Worm (Caenorhabditis elegans): ENCODE measurements around the gene F47B8.4.

- TF ChIP-seq unc-62 (GFP tag; optimal IDR thresholded peaks at IDR 0.05): no peak
- TF ChIP-seq ces-1 (GFP tag; optimal IDR thresholded peaks at IDR 0.05): no peak
- TF ChIP-seq unc-39 (tag; optimal IDR thresholded peaks at IDR 0.05): no peak
- TF ChIP-seq ham-2 (GFP tag; optimal IDR thresholded peaks at IDR 0.05): no peak
- TF ChIP-seq lin-13 (tag; optimal IDR thresholded peaks at IDR 0.05): no peak
- no peak for TF ChIP-seq snpc-4 (tag; optimal IDR thresholded peaks at IDR 0.05)
- TF ChIP-seq nhr-76 (tag; optimal IDR thresholded peaks at IDR 0.05): no peak
- no peak for TF ChIP-seq unc-120 (tag; optimal IDR thresholded peaks at IDR 0.05; ENCODE audit: poor library complexity, severe bottlenecking)
- TF ChIP-seq nhr-28 (tag; optimal IDR thresholded peaks at IDR 0.05): no peak
- TF ChIP-seq sptf-1 (tag; optimal IDR thresholded peaks at IDR 0.05): no peak
- TF ChIP-seq ceh-43 (GFP tag; optimal IDR thresholded peaks at IDR 0.05): no peak
- no peak for TF ChIP-seq mab-5 (tag; optimal IDR thresholded peaks at IDR 0.05)
- no peak for TF ChIP-seq ztf-11 (tag; optimal IDR thresholded peaks at IDR 0.05)
These were observed 10.4 kb upstream of the F47B8.4 start, which contains the start of gene srm-5 for ce11 chrV:14334901-14335300.

Data from whole organism, mixed stage, embryonic.